Worm (Caenorhabditis elegans): ENCODE results near the gene ptr-22.

- TF ChIP-seq zag-1 (tag; optimal IDR thresholded peaks at IDR 0.05), result no peak
- no peak for TF ChIP-seq crh-2 (tag; optimal IDR thresholded peaks at IDR 0.05)
- no peak for TF ChIP-seq ceh-16 (tag; optimal IDR thresholded peaks at IDR 0.05)
- TF ChIP-seq Y55F3AM.14 (GFP tag; optimal IDR thresholded peaks at IDR 0.05), result no peak
- no peak for TF ChIP-seq unc-55 (GFP tag; optimal IDR thresholded peaks at IDR 0.05)
- no peak for TF ChIP-seq lin-13 (GFP tag; optimal IDR thresholded peaks at IDR 0.05)
- TF ChIP-seq nhr-11 (tag; optimal IDR thresholded peaks at IDR 0.05), result no peak
- TF ChIP-seq aly-2 (tag; optimal IDR thresholded peaks at IDR 0.05), result no peak
- TF ChIP-seq ama-1 (optimal IDR thresholded peaks at IDR 0.05), result no peak
- TF ChIP-seq skn-1 (tag; optimal IDR thresholded peaks at IDR 0.05), result no peak
Measured at ce11 chrV:18870955-18871354, 60.2 kb downstream of the ptr-22 start.
